Worm (Caenorhabditis elegans) whole organism, L4 larva: ENCODE data around the gene glb-23.

ENCODE experiments used
- F37D6.2 ChIP-seq: sonication (generic microtip); optimal IDR thresholded peaks from 2 replicates; lab custom pipeline; 2016; ENCODE audit warnings: mild to moderate bottlenecking, missing genetic modification characterization, missing compliant biosample characterization
- R02D3.7 ChIP-seq: fragments of 150-350 bp; sonication (generic microtip); optimal IDR thresholded peaks from 3 replicates; lab custom pipeline; 2014; ENCODE audit warnings: missing biosample characterization, missing genetic modification characterization
- Y5F2A.4 ChIP-seq: fragments of 200-800 bp; sonication (Bioruptor generic); optimal IDR thresholded peaks from 2 replicates; lab custom pipeline; 2018; ENCODE audit warnings: mild to moderate bottlenecking, missing genetic modification characterization, missing compliant biosample characterization
- Y75B8A.6 ChIP-seq: fragments of 200-800 bp; sonication (Bioruptor generic); IDR thresholded peaks from 2 replicates; pipeline ENCODE4 v1.3.6; 2022; ENCODE audit warnings: missing genetic modification reagents, missing genetic modification characterization, missing compliant biosample characterization
- ZK546.5 ChIP-seq, 2 experiments: sonication (generic microtip); optimal IDR thresholded peaks; 2 replicates each; lab custom pipeline; 2017; ENCODE audit warnings: missing biosample characterization in 2 of 2, missing genetic modification characterization in 2 of 2
- aha-1 ChIP-seq: fragments of 150-350 bp; peaks from one replicate; lab custom pipeline; 2014; ENCODE audit warnings: missing biosample characterization, missing genetic modification characterization
- ceh-20 ChIP-seq: fragments of 200-800 bp; sonication (Bioruptor generic); IDR thresholded peaks from 2 replicates; pipeline ENCODE4 v1.3.6; 2022; ENCODE audit warnings: missing genetic modification reagents, missing genetic modification characterization, missing compliant biosample characterization
- ceh-82 ChIP-seq: sonication (generic microtip); optimal IDR thresholded peaks from 2 replicates; lab custom pipeline; 2017; ENCODE audit warnings: missing biosample characterization, missing genetic modification characterization
- ces-1 ChIP-seq: fragments of 150-350 bp; sonication (generic microtip); optimal IDR thresholded peaks from 4 replicates; lab custom pipeline; 2014; ENCODE audit warnings: missing biosample characterization, missing genetic modification reagents, missing genetic modification characterization
- ctbp-1 ChIP-seq: fragments of 200-800 bp; sonication (Bioruptor generic); IDR thresholded peaks from 2 replicates; pipeline ENCODE4 v1.3.6; 2022; ENCODE audit warnings: missing genetic modification reagents, missing genetic modification characterization, missing compliant biosample characterization
- daf-12 ChIP-seq: fragments of 150-350 bp; optimal IDR thresholded peaks from 2 replicates; lab custom pipeline; 2014; ENCODE audit warnings: missing biosample characterization, missing genetic modification reagents, missing genetic modification characterization
- daf-16 ChIP-seq, 3 experiments: sonication (generic microtip); optimal IDR thresholded peaks; 2 replicates each; lab custom pipeline; 2016 to 2017; ENCODE audit warnings: missing genetic modification characterization in 3 of 3, missing genetic modification reagents in 3 of 3, mild to moderate bottlenecking in 2 of 3, missing compliant biosample characterization in 2 of 3, missing biosample characterization in 1 of 3, moderate library complexity in 1 of 3
- dmd-6 ChIP-seq: fragments of 200-800 bp; sonication (Bioruptor generic); IDR thresholded peaks from 2 replicates; pipeline ENCODE4 v1.3.6; 2022; ENCODE audit warnings: missing genetic modification reagents, missing genetic modification characterization, missing compliant biosample characterization
- egl-27 ChIP-seq: sonication (generic microtip); optimal IDR thresholded peaks from 3 replicates; lab custom pipeline; 2017; ENCODE audit warnings: missing biosample characterization, missing genetic modification reagents, missing genetic modification characterization
- egl-43 ChIP-seq: fragments of 200-800 bp; sonication (Bioruptor generic); IDR thresholded peaks from 2 replicates; pipeline ENCODE4 v1.3.6; 2022; ENCODE audit warnings: missing genetic modification reagents, missing genetic modification characterization, missing compliant biosample characterization
- hlh-11 ChIP-seq: fragments of 200-800 bp; sonication (Bioruptor generic); optimal IDR thresholded peaks from 2 replicates; lab custom pipeline; 2018; ENCODE audit warnings: mild to moderate bottlenecking, missing genetic modification characterization, missing compliant biosample characterization
- hmg-1.1 ChIP-seq: fragments of 200-800 bp; sonication (Bioruptor generic); IDR thresholded peaks from 2 replicates; pipeline ENCODE4 v1.3.6; 2022; ENCODE audit warnings: missing genetic modification reagents, missing genetic modification characterization, missing compliant biosample characterization
- lim-7 ChIP-seq: fragments of 200-800 bp; sonication (Bioruptor generic); IDR thresholded peaks from 2 replicates; pipeline ENCODE4 v1.3.6; 2022; ENCODE audit warnings: missing genetic modification characterization, missing compliant biosample characterization
- lin-29 ChIP-seq: fragments of 200-800 bp; sonication (Bioruptor generic); IDR thresholded peaks from 2 replicates; pipeline ENCODE4 v1.3.6; 2022; ENCODE audit warnings: missing genetic modification reagents, missing genetic modification characterization, missing compliant biosample characterization
- lsy-2 ChIP-seq, 2 experiments: fragments of 150-350 bp in 1 of 2; sonication (generic microtip) in 1 of 2; optimal IDR thresholded peaks; 2 replicates each; lab custom pipeline; 2014 to 2017; ENCODE audit warnings: missing biosample characterization in 2 of 2, missing genetic modification characterization in 2 of 2
- madf-5 ChIP-seq, 2 experiments: fragments of 200-800 bp; sonication (Bioruptor generic); IDR thresholded peaks; 2 replicates each; pipeline ENCODE4 v1.3.6; 2022; ENCODE audit warnings: missing compliant biosample characterization in 2 of 2, missing genetic modification characterization in 2 of 2
- mdl-1 ChIP-seq, 2 experiments: fragments of 150-350 bp in 1 of 2; sonication (generic microtip) in 1 of 2; optimal IDR thresholded peaks; 2 replicates each; lab custom pipeline; 2014 to 2017; ENCODE audit warnings: missing biosample characterization in 2 of 2, missing genetic modification characterization in 2 of 2
- mes-2 ChIP-seq: sonication (generic microtip); optimal IDR thresholded peaks from 2 replicates; lab custom pipeline; 2016; ENCODE audit warnings: missing genotype, mild to moderate bottlenecking, missing genetic modification characterization, missing compliant biosample characterization; ENCODE audit not compliant: poor library complexity, severe bottlenecking
- nhr-102 ChIP-seq: sonication (generic microtip); optimal IDR thresholded peaks from 2 replicates; lab custom pipeline; 2016; ENCODE audit warnings: mild to moderate bottlenecking, missing genetic modification characterization, moderate library complexity, missing compliant biosample characterization
- nhr-28 ChIP-seq: fragments of 150-350 bp; optimal IDR thresholded peaks from 2 replicates; lab custom pipeline; 2014; ENCODE audit warnings: missing biosample characterization, missing genetic modification characterization
- nhr-42 ChIP-seq: fragments of 200-800 bp; sonication (Bioruptor generic); IDR thresholded peaks from 2 replicates; pipeline ENCODE4 v1.3.6; 2022; ENCODE audit warnings: missing genetic modification characterization, missing compliant biosample characterization
- nhr-6 ChIP-seq: fragments of 150-350 bp; optimal IDR thresholded peaks from 2 replicates; lab custom pipeline; 2014; ENCODE audit warnings: missing biosample characterization, missing genetic modification characterization
- pha-4 ChIP-seq, 2 experiments: fragments of 150-350 bp in 1 of 2; fragments of 200-800 bp in 1 of 2; sonication (Bioruptor generic) in 1 of 2; IDR thresholded peaks in 1 of 2; optimal IDR thresholded peaks in 1 of 2; 2 replicates each; pipeline versions ENCODE4 v1.3.6 to Lab custom; 2014 to 2022; ENCODE audit warnings: missing genetic modification characterization in 2 of 2, missing genetic modification reagents in 2 of 2, missing biosample characterization in 1 of 2, missing compliant biosample characterization in 1 of 2
- php-3 ChIP-seq: fragments of 200-800 bp; sonication (Bioruptor generic); IDR thresholded peaks from 2 replicates; pipeline ENCODE4 v1.3.6; 2022; ENCODE audit warnings: missing genetic modification reagents, missing genetic modification characterization, missing compliant biosample characterization
- rbr-2 ChIP-seq: sonication (generic microtip); optimal IDR thresholded peaks from 2 replicates; lab custom pipeline; 2016; ENCODE audit warnings: missing genotype, missing genetic modification characterization, missing compliant biosample characterization
- sdz-12 ChIP-seq: fragments of 200-800 bp; sonication (Bioruptor generic); optimal IDR thresholded peaks from 2 replicates; lab custom pipeline; 2018; ENCODE audit warnings: mild to moderate bottlenecking, missing genetic modification characterization, missing compliant biosample characterization
- snpc-1.2 ChIP-seq: fragments of 200-800 bp; sonication (Bioruptor generic); IDR thresholded peaks from 2 replicates; pipeline ENCODE4 v1.3.6; 2022; ENCODE audit warnings: missing genetic modification reagents, missing genetic modification characterization, missing compliant biosample characterization
- snpc-4 ChIP-seq: fragments of 150-350 bp; optimal IDR thresholded peaks from 2 replicates; lab custom pipeline; 2014; ENCODE audit warnings: missing biosample characterization, missing genetic modification characterization
- tag-97 ChIP-seq: fragments of 200-800 bp; sonication (Bioruptor generic); IDR thresholded peaks from 2 replicates; pipeline ENCODE4 v1.3.6; 2022; ENCODE audit warnings: missing genetic modification characterization, missing compliant biosample characterization
- unc-39 ChIP-seq: sonication (generic microtip); optimal IDR thresholded peaks from 2 replicates; lab custom pipeline; 2017; ENCODE audit warnings: missing biosample characterization, missing genetic modification characterization
- unc-62 ChIP-seq, 3 experiments: fragments of 150-350 bp in 1 of 3; sonication (generic microtip); optimal IDR thresholded peaks in 2 of 3; peaks in 1 of 3; 1 replicate in 1 of 3; 2 replicates in 2 of 3; lab custom pipeline; 2014 to 2017; ENCODE audit warnings: missing biosample characterization in 3 of 3, missing genetic modification characterization in 3 of 3, missing genetic modification reagents in 3 of 3, missing genotype in 1 of 3
- vab-7 ChIP-seq: fragments of 200-800 bp; sonication (Bioruptor generic); IDR thresholded peaks from 2 replicates; pipeline ENCODE4 v1.3.6; 2022; ENCODE audit warnings: missing genetic modification reagents, missing genetic modification characterization, missing compliant biosample characterization
- zfp-2 ChIP-seq: sonication (generic microtip); optimal IDR thresholded peaks from 2 replicates; lab custom pipeline; 2016; ENCODE audit warnings: mild to moderate bottlenecking, missing genetic modification characterization, missing compliant biosample characterization
- zip-11 ChIP-seq: fragments of 200-800 bp; sonication (Bioruptor generic); IDR thresholded peaks from 2 replicates; pipeline ENCODE4 v1.3.6; 2022; ENCODE audit warnings: missing genetic modification characterization, missing compliant biosample characterization
- zip-2 ChIP-seq: fragments of 150-350 bp; optimal IDR thresholded peaks from 2 replicates; lab custom pipeline; 2014; ENCODE audit warnings: missing biosample characterization, missing genetic modification characterization

The glb-23 gene

DNA sequence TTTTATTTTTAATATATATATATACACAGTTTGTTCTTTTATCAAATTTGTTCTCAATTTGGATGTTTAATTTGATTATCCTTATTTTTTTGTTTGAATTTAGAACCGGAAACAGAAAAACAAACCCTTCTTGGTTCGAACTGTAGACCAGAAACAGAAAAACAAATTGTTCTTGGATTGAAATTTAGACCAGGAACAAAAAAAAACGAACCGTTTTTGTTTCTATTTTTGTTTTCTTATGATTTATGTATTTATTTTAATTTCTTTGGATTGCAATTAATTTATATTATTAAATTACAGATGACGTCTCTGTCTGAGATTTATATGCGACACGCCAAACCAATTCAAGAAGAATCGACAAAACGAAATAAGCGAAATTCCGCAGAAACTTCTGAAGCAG lies 44.0 kb downstream of the glb-23 start, which contains the start of gene C42D4.19:
C42D4.19 (plus strand) TSS at position 301 of the 400 bp plus-strand sequence.
- TF ChIP-seq zfp-2 (no peak), dmd-6 (GFP tag; lab: Robert Waterston, UW) (no peak), vab-7 (GFP tag; lab: Robert Waterston, UW) (no peak), unc-39 (tag; lab: Kevin White, UChicago) (no peak), daf-12 (tag; lab: Kevin White, UChicago) (no peak), php-3 (GFP tag; lab: Robert Waterston, UW) (no peak), daf-16 (GFP tag; optimal IDR thresholded peaks at IDR 0.05; lab: Kevin White, UChicago) (no peak), daf-16 (tag; optimal IDR thresholded peaks at IDR 0.05; lab: Kevin White, UChicago) (no peak), F37D6.2 (tag; lab: Kevin White, UChicago) (no peak), snpc-1.2 (no peak), nhr-28 (no peak), madf-5 (GFP tag; IDR thresholded peaks at IDR 0.05; lab: Robert Waterston, UW) (no peak), sdz-12 (GFP tag; lab: Kevin White, UChicago) (no peak), rbr-2 (tag; lab: Kevin White, UChicago) (no peak), nhr-102 (tag; lab: Kevin White, UChicago) (no peak)
- TF ChIP-seq, all 104 proteins: peak for 0

DNA sequence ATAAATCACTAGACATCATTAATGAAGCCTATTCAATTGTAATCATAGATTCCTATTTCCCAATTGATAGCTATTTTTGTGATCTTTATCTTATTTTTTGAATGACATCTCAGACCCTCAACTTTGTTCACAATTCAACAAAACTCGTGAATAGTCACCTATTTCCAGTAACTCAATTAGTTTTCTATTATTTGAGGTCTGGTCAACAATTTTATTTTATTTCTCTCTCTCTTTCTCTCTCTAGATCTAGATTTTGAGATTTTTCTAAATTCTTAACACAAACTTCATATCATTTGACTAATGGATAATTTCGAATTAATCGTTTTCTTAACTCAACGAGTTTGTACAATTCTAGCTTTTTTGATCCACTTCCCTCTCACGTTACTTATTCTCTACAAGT lies 45.8 kb downstream of the glb-23 start, which contains the start of gene str-1:
str-1 (plus strand) TSS at position 301 of the 400 bp plus-strand sequence.
- TF ChIP-seq lim-7 (GFP tag; lab: Robert Waterston, UW) (no peak), aha-1 (tag; lab: Kevin White, UChicago) (no peak), mes-2 (tag; lab: Kevin White, UChicago) (no peak), lin-29 (GFP tag; lab: Robert Waterston, UW) (no peak), ceh-20 (no peak), R02D3.7 (tag; lab: Kevin White, UChicago) (no peak), egl-27 (tag; lab: Kevin White, UChicago) (no peak), mdl-1 (tag; optimal IDR thresholded peaks at IDR 0.05; lab: Kevin White, UChicago) (no peak), Y5F2A.4 (GFP tag; lab: Kevin White, UChicago) (no peak), ctbp-1 (GFP tag; lab: Robert Waterston, UW) (no peak), lsy-2 (tag; optimal IDR thresholded peaks at IDR 0.05; lab: Kevin White, UChicago) (no peak), hlh-11 (tag; lab: Kevin White, UChicago) (no peak), zip-11 (no peak)

ce11 chrIV:7171222-7171621 lies 48.1 kb downstream of the glb-23 start, which contains the start of gene str-220:
Gene str-220 (minus strand): TSS chrIV:7171322.
- TF ChIP-seq tag-97 (GFP tag; lab: Robert Waterston, UW) (no peak), nhr-42 (GFP tag; lab: Robert Waterston, UW) (no peak), sdz-12 (GFP tag; lab: Kevin White, UChicago) (no peak), snpc-4 (tag; lab: Kevin White, UChicago) (no peak), hmg-1.1 (no peak), ZK546.5 (tag; optimal IDR thresholded peaks at IDR 0.05; lab: Kevin White, UChicago) (no peak), Y75B8A.6 (no peak), nhr-6 (tag; lab: Kevin White, UChicago) (no peak), egl-43 (GFP tag; lab: Robert Waterston, UW) (no peak), lsy-2 (tag; optimal IDR thresholded peaks at IDR 0.05; lab: Kevin White, UChicago) (no peak), zip-2 (tag; lab: Kevin White, UChicago) (no peak), pha-4 (GFP tag; IDR thresholded peaks at IDR 0.05; lab: Robert Waterston, UW) (no peak), pha-4 (tag; optimal IDR thresholded peaks at IDR 0.05; lab: Kevin White, UChicago) (no peak), unc-62 (GFP tag; optimal IDR thresholded peaks at IDR 0.05 in 1 of 2; lab: Kevin White, UChicago) (no peak), unc-62 (tag; optimal IDR thresholded peaks at IDR 0.05; lab: Kevin White, UChicago) (no peak), ceh-82 (tag; lab: Kevin White, UChicago) (no peak), ces-1 (GFP tag; lab: Kevin White, UChicago) (no peak)
- TF ChIP-seq, all 104 proteins: peak for 0
